Fruit fly (Drosophila melanogaster) whole organism, embryonic: ENCODE data around the gene CG5087.

Experiments
- C15 ChIP-seq: fragments of 200-800 bp; sonication (Bioruptor generic); IDR thresholded peaks from 3 replicates; pipeline ENCODE4 v1.3.6; 2022; ENCODE audit warnings: missing biosample characterization, missing genetic modification characterization
- CG10431 ChIP-seq: fragments of 200-800 bp; sonication (Bioruptor generic); optimal IDR thresholded peaks from 3 replicates; lab custom pipeline; 2018; ENCODE audit warnings: missing biosample characterization, mild to moderate bottlenecking, missing genetic modification characterization
- CG11085 ChIP-seq: fragments of 200-800 bp; sonication (Bioruptor generic); IDR thresholded peaks from 2 replicates; pipeline ENCODE4 v1.3.6; 2022; ENCODE audit warnings: missing biosample characterization, missing genetic modification characterization
- CG11093 ChIP-seq: fragments of 200-800 bp; sonication (Bioruptor generic); IDR thresholded peaks from 3 replicates; pipeline ENCODE4 v1.3.6; 2022; ENCODE audit warnings: missing biosample characterization, missing genetic modification characterization
- CG12219 ChIP-seq: fragments of 200-800 bp; sonication (Bioruptor generic); optimal IDR thresholded peaks from 3 replicates; lab custom pipeline; 2018; ENCODE audit warnings: missing biosample characterization, mild to moderate bottlenecking, missing genetic modification characterization
- CG12769 ChIP-seq: fragments of 200-800 bp; sonication (Bioruptor generic); optimal IDR thresholded peaks from 2 replicates; lab custom pipeline; 2019; ENCODE audit warnings: missing biosample characterization, mild to moderate bottlenecking, missing genetic modification characterization, moderate library complexity
- CG13296 ChIP-seq: fragments of 200-800 bp; sonication (Bioruptor generic); optimal IDR thresholded peaks from 3 replicates; lab custom pipeline; 2018; ENCODE audit warnings: missing biosample characterization, mild to moderate bottlenecking, missing genetic modification characterization
- CG15011 ChIP-seq: fragments of 200-800 bp; sonication (Bioruptor generic); optimal IDR thresholded peaks from 3 replicates; lab custom pipeline; 2018; ENCODE audit warnings: missing biosample characterization, mild to moderate bottlenecking, missing genetic modification characterization
- CG17328 ChIP-seq: fragments of 200-800 bp; sonication (Bioruptor generic); IDR thresholded peaks from 2 replicates; pipeline ENCODE4 v1.3.6; 2022; ENCODE audit warnings: missing biosample characterization, missing genetic modification characterization
- CG1832 ChIP-seq: fragments of 200-800 bp; sonication (Bioruptor generic); optimal IDR thresholded peaks from 2 replicates; lab custom pipeline; 2017; ENCODE audit warnings: missing biosample characterization, mild to moderate bottlenecking, missing genetic modification characterization, inconsistent platforms
- CG18599 ChIP-seq: fragments of 200-800 bp; sonication (Bioruptor generic); optimal IDR thresholded peaks from 3 replicates; lab custom pipeline; 2017; ENCODE audit warnings: missing biosample characterization, missing genetic modification characterization, mild to moderate bottlenecking, moderate library complexity, missing genetic modification reagents
- CG2120 ChIP-seq: fragments of 200-800 bp; sonication (Bioruptor generic); optimal IDR thresholded peaks from 3 replicates; lab custom pipeline; 2016; ENCODE audit warnings: missing biosample characterization, missing genetic modification characterization
- CG2889 ChIP-seq: fragments of 200-800 bp; sonication (Bioruptor generic); IDR thresholded peaks from 3 replicates; pipeline ENCODE4 v1.3.6; 2022; ENCODE audit warnings: missing biosample characterization, missing genetic modification characterization
- CG32532 ChIP-seq: fragments of 200-800 bp; sonication (Bioruptor generic); IDR thresholded peaks from 2 replicates; pipeline ENCODE4 v1.3.6; 2022; ENCODE audit warnings: missing biosample characterization, missing genetic modification characterization
- CG33213 ChIP-seq: fragments of 200-800 bp; sonication (Bioruptor generic); optimal IDR thresholded peaks from 3 replicates; lab custom pipeline; 2016; ENCODE audit warnings: missing biosample characterization, missing genetic modification characterization
- CG34224 ChIP-seq: fragments of 200-800 bp; sonication (Bioruptor generic); IDR thresholded peaks from 3 replicates; pipeline ENCODE4 v1.3.6; 2022; ENCODE audit warnings: missing biosample characterization, missing genetic modification characterization; ENCODE audit not compliant: partially characterized antibody
- CG34376 ChIP-seq: fragments of 200-800 bp; sonication (Bioruptor generic); optimal IDR thresholded peaks from 2 replicates; lab custom pipeline; 2018; ENCODE audit warnings: missing biosample characterization, mild to moderate bottlenecking, missing genetic modification characterization
- CG43689 ChIP-seq: fragments of 200-800 bp; sonication (Bioruptor generic); IDR thresholded peaks from 2 replicates; pipeline ENCODE4 v1.3.6; 2022; ENCODE audit warnings: missing biosample characterization, missing genetic modification characterization
- CG6254 ChIP-seq: fragments of 200-800 bp; sonication (Bioruptor generic); optimal IDR thresholded peaks from 3 replicates; lab custom pipeline; 2017; ENCODE audit warnings: mild to moderate bottlenecking, missing biosample characterization, missing genetic modification reagents, missing genetic modification characterization
- CG7556 ChIP-seq: fragments of 200-800 bp; sonication (Bioruptor generic); optimal IDR thresholded peaks from 2 replicates; lab custom pipeline; 2017; ENCODE audit warnings: missing biosample characterization, mild to moderate bottlenecking, missing genetic modification characterization
- CG7745 ChIP-seq: fragments of 200-800 bp; sonication (Bioruptor generic); optimal IDR thresholded peaks from 2 replicates; lab custom pipeline; 2018; ENCODE audit warnings: missing biosample characterization, mild to moderate bottlenecking, missing genetic modification characterization, moderate library complexity
- CG8281 ChIP-seq: fragments of 200-800 bp; sonication (Bioruptor generic); optimal IDR thresholded peaks from 2 replicates; lab custom pipeline; 2018; ENCODE audit warnings: missing biosample characterization, mild to moderate bottlenecking, missing genetic modification characterization, moderate library complexity
- Doc3 ChIP-seq: fragments of 200-800 bp; sonication (Bioruptor generic); IDR thresholded peaks from 3 replicates; pipeline ENCODE4 v1.3.6; 2022; ENCODE audit warnings: missing biosample characterization, missing genetic modification characterization; ENCODE audit not compliant: partially characterized antibody
- Dref ChIP-seq: fragments of 200-800 bp; sonication (Bioruptor generic); IDR thresholded peaks from 2 replicates; pipeline ENCODE4 v1.3.6; 2022; ENCODE audit warnings: missing biosample characterization, missing genetic modification characterization
- Hr51 ChIP-seq, 2 experiments: fragments of 200-800 bp; sonication (Bioruptor generic); optimal IDR thresholded peaks; 2 replicates in 1 of 2; 3 replicates in 1 of 2; lab custom pipeline; 2016 to 2018; ENCODE audit warnings: missing biosample characterization in 2 of 2, missing genetic modification characterization in 2 of 2, mild to moderate bottlenecking in 1 of 2, moderate library complexity in 1 of 2
- Jarid2 ChIP-seq: fragments of 200-800 bp; sonication (Bioruptor generic); optimal IDR thresholded peaks from 3 replicates; lab custom pipeline; 2017; ENCODE audit warnings: mild to moderate bottlenecking, missing biosample characterization, missing genetic modification reagents, missing genetic modification characterization
- Mes4 ChIP-seq: fragments of 200-800 bp; sonication (Bioruptor generic); optimal IDR thresholded peaks from 2 replicates; lab custom pipeline; 2016; ENCODE audit warnings: missing biosample characterization, missing genetic modification characterization
- NC2β ChIP-seq: fragments of 200-800 bp; sonication (Bioruptor generic); optimal IDR thresholded peaks from 2 replicates; lab custom pipeline; 2016; ENCODE audit warnings: missing biosample characterization, missing genetic modification characterization
- Stat92E ChIP-seq, 3 experiments: fragments of >200 bp in 2 of 3; fragments of 200-800 bp in 1 of 3; sonication (Bioruptor generic) in 1 of 3; optimal IDR thresholded peaks; 2 replicates each; lab custom pipeline; 2017 to 2019; ENCODE audit warnings: missing biosample characterization in 3 of 3, missing genetic modification characterization in 3 of 3, mild to moderate bottlenecking in 1 of 3, moderate library complexity in 1 of 3
- abd-A ChIP-seq: fragments of 200-800 bp; sonication (Bioruptor generic); optimal IDR thresholded peaks from 3 replicates; lab custom pipeline; 2019; ENCODE audit warnings: missing biosample characterization, mild to moderate bottlenecking, missing genetic modification characterization, moderate library complexity
- ara ChIP-seq: fragments of 200-800 bp; sonication (Bioruptor generic); IDR thresholded peaks from 2 replicates; pipeline ENCODE4 v1.3.6; 2022; ENCODE audit warnings: missing biosample characterization, missing genetic modification characterization
- az2 ChIP-seq: fragments of 200-800 bp; sonication (Bioruptor generic); optimal IDR thresholded peaks from 3 replicates; lab custom pipeline; 2016; ENCODE audit warnings: missing biosample characterization, missing genetic modification characterization
- bsh ChIP-seq, 2 experiments: fragments of 200-800 bp; sonication (Bioruptor generic); optimal IDR thresholded peaks; 2 replicates each; lab custom pipeline; 2017 to 2018; ENCODE audit warnings: mild to moderate bottlenecking in 2 of 2, missing biosample characterization in 2 of 2, missing genetic modification characterization in 2 of 2, moderate library complexity in 1 of 2
- fd3F ChIP-seq: fragments of 200-800 bp; sonication (Bioruptor generic); optimal IDR thresholded peaks from 2 replicates; lab custom pipeline; 2018; ENCODE audit warnings: missing biosample characterization, mild to moderate bottlenecking, missing genetic modification characterization, moderate library complexity
- fu2 ChIP-seq: fragments of 200-800 bp; sonication (Bioruptor generic); optimal IDR thresholded peaks from 2 replicates; lab custom pipeline; 2016; ENCODE audit warnings: missing biosample characterization, missing genetic modification characterization
- gce ChIP-seq: fragments of 200-800 bp; sonication (Bioruptor generic); IDR thresholded peaks from 3 replicates; pipeline ENCODE4 v1.3.6; 2022; ENCODE audit warnings: missing biosample characterization, missing genetic modification characterization
- gt ChIP-seq: fragments of 200-800 bp; sonication (Bioruptor generic); IDR thresholded peaks from 2 replicates; pipeline ENCODE4 v1.3.6; 2022; ENCODE audit warnings: missing biosample characterization, missing genetic modification characterization
- hkb ChIP-seq, 2 experiments: fragments of 200-800 bp in 1 of 2; fragments of >200 bp in 1 of 2; sonication (Bioruptor generic) in 1 of 2; IDR thresholded peaks in 1 of 2; optimal IDR thresholded peaks in 1 of 2; 2 replicates each; pipeline versions ENCODE4 v1.3.6 to Lab custom; 2017 to 2022; ENCODE audit warnings: missing biosample characterization in 1 of 2, missing genetic modification characterization in 1 of 2
- nerfin-1 ChIP-seq: fragments of 200-800 bp; sonication (Bioruptor generic); optimal IDR thresholded peaks from 3 replicates; lab custom pipeline; 2019; ENCODE audit warnings: missing biosample characterization, mild to moderate bottlenecking, missing genetic modification characterization, moderate library complexity
- nom ChIP-seq: fragments of 200-800 bp; sonication (Bioruptor generic); optimal IDR thresholded peaks from 2 replicates; lab custom pipeline; 2017; ENCODE audit warnings: missing biosample characterization, missing genetic modification characterization, mild to moderate bottlenecking, moderate library complexity, missing genetic modification reagents
- pita ChIP-seq: fragments of 200-800 bp; sonication (Bioruptor generic); optimal IDR thresholded peaks from 2 replicates; lab custom pipeline; 2017; ENCODE audit warnings: missing biosample characterization, mild to moderate bottlenecking, missing genetic modification characterization
- sisA ChIP-seq: fragments of 200-800 bp; sonication (Bioruptor generic); IDR thresholded peaks from 2 replicates; pipeline ENCODE4 v1.3.6; 2022; ENCODE audit warnings: missing biosample characterization, missing genetic modification characterization
- sqz ChIP-seq: fragments of 200-800 bp; sonication (Bioruptor generic); optimal IDR thresholded peaks from 3 replicates; lab custom pipeline; 2018; ENCODE audit warnings: missing biosample characterization, mild to moderate bottlenecking, missing genetic modification characterization
- tio ChIP-seq: fragments of 200-800 bp; sonication (Bioruptor generic); optimal IDR thresholded peaks from 2 replicates; lab custom pipeline; 2017; ENCODE audit warnings: missing biosample characterization, missing genetic modification characterization, inconsistent platforms
- tll ChIP-seq, 2 experiments: fragments of 200-800 bp in 1 of 2; fragments of >200 bp in 1 of 2; sonication (Bioruptor generic) in 1 of 2; optimal IDR thresholded peaks; 2 replicates each; lab custom pipeline; 2017 to 2019; ENCODE audit warnings: missing biosample characterization in 2 of 2, missing genetic modification characterization in 2 of 2, mild to moderate bottlenecking in 1 of 2, moderate library complexity in 1 of 2
- twi ChIP-seq: fragments of 200-800 bp; optimal IDR thresholded peaks from 2 replicates; lab custom pipeline; 2019; ENCODE audit warnings: missing biosample characterization, mild to moderate bottlenecking, missing genetic modification characterization, moderate library complexity

CG5087 gene

dm6 chr3L:9011485-9012389 lies 13.8 kb downstream of the CG5087 start (continued):
- TF ChIP-seq CG10431 (GFP tag; lab: Kevin White, UChicago) (no peak), CG8281 (tag; lab: Kevin White, UChicago) (peak; percentile 57), CG18599 (GFP tag; lab: Kevin White, UChicago) (peak; percentile 47), CG32532 (GFP tag; lab: Robert Waterston, UW) (0 out of 2 replicates have a peak, but pooled peaks have one; percentile 27), nom (GFP tag; lab: Kevin White, UChicago) (no peak), gt (GFP tag; lab: Robert Waterston, UW) (0 out of 2 replicates have a peak, but pooled peaks have one; percentile 35), sqz (peak; percentile 65), Doc3 (GFP tag; lab: Robert Waterston, UW) (no peak), CG11085 (GFP tag; lab: Robert Waterston, UW) (no peak), CG33213 (GFP tag; lab: Kevin White, UChicago) (peak; percentile 73), CG34224 (GFP tag; lab: Robert Waterston, UW) (no peak), CG2889 (GFP tag; lab: Robert Waterston, UW) (0 out of 3 replicates have a peak, but pooled peaks have one; percentile 28), nerfin-1 (tag; lab: Kevin White, UChicago) (peak; percentile 54), abd-A (tag; lab: Kevin White, UChicago) (peak; percentile 16), CG17328 (peak; percentile 94), Jarid2 (GFP tag; lab: Kevin White, UChicago) (peak; percentile 6), CG15011 (no peak), CG13296 (GFP tag; lab: Kevin White, UChicago) (no peak), bsh (GFP tag; optimal IDR thresholded peaks at IDR 0.05; lab: Kevin White, UChicago) (peak in 1 of 2 experiments; percentile 86), CG34376 (GFP tag; lab: Kevin White, UChicago) (no peak), C15 (no peak), fu2 (peak; percentile 3), CG7745 (tag; lab: Kevin White, UChicago) (no peak), CG12769 (tag; lab: Kevin White, UChicago) (peak; percentile 40), tio (GFP tag; lab: Kevin White, UChicago) (no peak), sisA (peak; percentile 84), CG11093 (GFP tag; lab: Robert Waterston, UW) (peak; percentile 80), Hr51 (GFP tag; optimal IDR thresholded peaks at IDR 0.05; lab: Kevin White, UChicago) (peak in 1 of 2 experiments; percentile 62), Mes4 (GFP tag; lab: Kevin White, UChicago) (peak; percentile 75), fd3F (GFP tag; lab: Kevin White, UChicago) (no peak), CG7556 (GFP tag; lab: Kevin White, UChicago) (peak; percentile 77), CG2120 (GFP tag; lab: Kevin White, UChicago) (no peak), ara (peak; percentile 89), tll (GFP tag; optimal IDR thresholded peaks at IDR 0.05; lab: Kevin White, UChicago) (peak in 1 of 2 experiments; percentile 16), twi (tag; lab: Kevin White, UChicago) (peak; percentile 98), Stat92E (GFP tag; optimal IDR thresholded peaks at IDR 0.05; lab: Kevin White, UChicago) (peak in 1 of 3 experiments; percentile 55), Dref (no peak), hkb (optimal IDR thresholded peaks at IDR 0.05; lab: Kevin White, UChicago) (no peak), hkb (GFP tag; IDR thresholded peaks at IDR 0.05; lab: Robert Waterston, UW) (peak; percentile 80), az2 (peak; percentile 72), CG1832 (GFP tag; lab: Kevin White, UChicago) (no peak), gce (peak; percentile 61; the same call in 2 of the 3 replicates), CG12219 (GFP tag; lab: Kevin White, UChicago) (peak; percentile 68), NC2β (GFP tag; lab: Kevin White, UChicago) (peak; percentile 68), CG43689 (GFP tag; lab: Robert Waterston, UW) (peak; percentile 49; the same call in 1 of the 2 replicates), pita (GFP tag; lab: Kevin White, UChicago) (no peak), CG6254 (GFP tag; lab: Kevin White, UChicago) (peak; percentile 83)
